Worm (Caenorhabditis elegans): Measurements from ENCODE around the gene F36D3.1.

ce11 chrV:16508667-16509066 is 9.5 kb downstream of the F36D3.1 start, which contains the start of gene srr-3:
- TF ChIP-seq flt-1 (GFP tag; IDR thresholded peaks at IDR 0.05) (no peak), klf-2 (GFP tag; conservative IDR thresholded peaks at IDR 0.05) (no peak), tab-1 (GFP tag; IDR thresholded peaks at IDR 0.05) (no peak), T22C8.4 (GFP tag; IDR thresholded peaks at IDR 0.05) (no peak)

Measured in whole organism, midembryonic.